Worm (Caenorhabditis elegans): ENCODE data around the gene etr-1.

DNA sequence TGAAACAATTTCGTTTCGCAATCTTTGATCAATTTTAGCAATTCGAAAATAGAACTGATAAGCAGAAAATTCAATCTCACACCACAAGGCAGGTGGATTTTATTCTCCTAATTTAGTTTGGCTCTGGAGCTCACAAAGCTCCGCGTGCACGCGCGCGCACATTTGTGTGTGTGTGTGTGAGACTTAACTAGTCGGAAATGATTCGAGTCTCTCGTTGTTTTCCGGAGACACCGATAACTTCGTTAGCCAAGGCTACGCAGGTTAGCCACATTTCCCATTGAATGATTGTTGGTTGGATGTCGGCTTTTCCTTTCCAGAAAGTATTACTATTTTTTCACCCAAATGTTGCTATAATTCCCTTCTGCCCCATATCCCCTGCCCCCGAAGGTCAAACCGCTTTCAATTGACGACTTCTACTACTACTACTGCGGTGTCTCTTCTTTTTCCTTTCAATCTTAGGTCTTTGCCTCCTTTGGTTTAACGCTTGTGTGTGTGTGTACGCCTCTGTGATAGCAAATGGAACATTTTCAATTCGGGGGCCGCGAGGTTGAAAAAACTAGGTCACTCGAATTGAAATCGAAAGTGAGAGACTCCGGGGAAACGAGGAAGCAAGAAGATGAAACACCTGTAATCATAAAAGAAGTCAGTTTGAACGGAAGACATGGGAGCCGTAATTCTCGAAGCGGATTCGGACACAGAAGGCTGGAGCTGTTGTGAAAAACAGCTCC is 4.0 kb upstream of the etr-1 start:
- TF ChIP-seq nhr-12 (tag; optimal IDR thresholded peaks at IDR 0.05) = no peak
- no peak for TF ChIP-seq ceh-39 (tag; optimal IDR thresholded peaks at IDR 0.05)
- TF ChIP-seq nhr-28 (tag; optimal IDR thresholded peaks at IDR 0.05) = no peak
- no peak for TF ChIP-seq ztf-11 (tag; optimal IDR thresholded peaks at IDR 0.05)
- TF ChIP-seq nhr-76 (tag; optimal IDR thresholded peaks at IDR 0.05) = no peak
- TF ChIP-seq ceh-43 (GFP tag; optimal IDR thresholded peaks at IDR 0.05) = no peak
- no peak for TF ChIP-seq unc-62 (GFP tag; optimal IDR thresholded peaks at IDR 0.05)
- TF ChIP-seq bed-3 (GFP tag; optimal IDR thresholded peaks at IDR 0.05) = no peak
- TF ChIP-seq elt-3 (tag; optimal IDR thresholded peaks at IDR 0.05) = no peak
- no peak for TF ChIP-seq mep-1 (tag; optimal IDR thresholded peaks at IDR 0.05)
- no peak for TF ChIP-seq lsy-2 (tag; optimal IDR thresholded peaks at IDR 0.05)
- TF ChIP-seq snpc-4 (tag; optimal IDR thresholded peaks at IDR 0.05) = no peak
- TF ChIP-seq M03D4.4 (tag; optimal IDR thresholded peaks at IDR 0.05) = no peak
